Fruit fly (Drosophila melanogaster): ENCODE results near the gene CG1638.

DNA sequence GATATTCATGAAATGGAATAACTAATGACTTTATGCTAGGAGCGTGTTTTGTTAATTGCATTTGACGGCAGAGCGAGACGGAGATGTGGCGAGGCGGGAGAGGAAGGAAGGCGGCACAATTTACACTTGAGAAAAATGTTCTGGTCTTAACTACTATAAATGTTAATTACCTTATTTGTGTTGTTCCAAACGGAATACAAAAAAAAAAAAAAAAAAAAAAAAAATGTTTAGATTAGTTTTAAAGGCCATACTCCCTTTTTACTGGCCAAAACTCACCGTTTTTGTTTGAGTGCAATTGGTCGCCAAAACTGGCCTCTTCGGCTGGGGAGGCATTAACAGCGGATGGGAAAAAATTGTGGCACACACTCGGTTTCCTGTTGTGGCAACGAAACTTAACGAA lies 36.8 kb downstream of the CG1638 start:
- TF ChIP-seq CTCF (optimal IDR thresholded peaks at IDR 0.05) (no peak), CG8478 (optimal IDR thresholded peaks at IDR 0.05) (no peak)

Data from S2 (cell line).